Fruit fly (Drosophila melanogaster) whole organism, wandering third instar larva: ENCODE measurements around the gene Ced-12.

Experiments used
- Abd-B ChIP-seq: fragments of >200 bp; optimal IDR thresholded peaks from 2 replicates; lab custom pipeline; 2017; ENCODE audit warnings: missing biosample characterization, missing genetic modification characterization
- CG9705 ChIP-seq: fragments of 200-800 bp; sonication (Bioruptor generic); optimal IDR thresholded peaks from 2 replicates; lab custom pipeline; 2018; ENCODE audit warnings: missing biosample characterization, mild to moderate bottlenecking, missing genetic modification characterization
- Dfd ChIP-seq: fragments of >200 bp; optimal IDR thresholded peaks from 2 replicates; lab custom pipeline; 2017; ENCODE audit warnings: missing biosample characterization, missing genetic modification characterization
- GATAd ChIP-seq: sonication (Bioruptor generic); optimal IDR thresholded peaks from 2 replicates; lab custom pipeline; 2016; ENCODE audit warnings: missing biosample characterization, missing genetic modification characterization
- Hnf4 ChIP-seq: fragments of 200-800 bp; sonication (Bioruptor generic); optimal IDR thresholded peaks from 2 replicates; lab custom pipeline; 2016; ENCODE audit warnings: missing biosample characterization, mild to moderate bottlenecking, missing genetic modification characterization
- Hr78 ChIP-seq: fragments of >200 bp; optimal IDR thresholded peaks from 2 replicates; lab custom pipeline; 2017; ENCODE audit warnings: missing biosample characterization, missing genetic modification characterization
- Hr83 ChIP-seq: fragments of 200-300 bp; sonication (Bioruptor generic); optimal IDR thresholded peaks from 2 replicates; lab custom pipeline; 2016; ENCODE audit warnings: missing biosample characterization, mild to moderate bottlenecking, missing genetic modification characterization, moderate library complexity; ENCODE audit not compliant: poor library complexity, severe bottlenecking
- Jra ChIP-seq: sonication (Bioruptor generic); optimal IDR thresholded peaks from 2 replicates; lab custom pipeline; 2016; ENCODE audit warnings: missing biosample characterization, missing genetic modification characterization
- Mio ChIP-seq: sonication (Bioruptor generic); optimal IDR thresholded peaks from 2 replicates; lab custom pipeline; 2016; ENCODE audit warnings: missing biosample characterization, missing genetic modification characterization
- Myc ChIP-seq: fragments of >200 bp; optimal IDR thresholded peaks from 2 replicates; lab custom pipeline; 2017
- N ChIP-seq: fragments of >200 bp; optimal IDR thresholded peaks from 2 replicates; lab custom pipeline; 2018; ENCODE audit warnings: missing biosample characterization, missing external identifiers, missing genetic modification characterization
- OdsH ChIP-seq: fragments of 200-800 bp; sonication (Bioruptor generic); optimal IDR thresholded peaks from 2 replicates; lab custom pipeline; 2016; ENCODE audit warnings: missing biosample characterization, mild to moderate bottlenecking, missing genetic modification characterization
- Rel ChIP-seq, 2 experiments: fragments of 200-800 bp; sonication (Bioruptor generic) in 1 of 2; optimal IDR thresholded peaks; 2 replicates in 1 of 2; 3 replicates in 1 of 2; lab custom pipeline; 2016 to 2019; ENCODE audit warnings: mild to moderate bottlenecking in 2 of 2, missing biosample characterization in 2 of 2, missing genetic modification characterization in 2 of 2, moderate library complexity in 1 of 2
- Sp1 ChIP-seq: fragments of 200-800 bp; sonication (Bioruptor generic); optimal IDR thresholded peaks from 3 replicates; lab custom pipeline; 2019; ENCODE audit warnings: missing biosample characterization, mild to moderate bottlenecking, missing genetic modification characterization, moderate library complexity
- Vsx2 ChIP-seq: fragments of 200-300, 225-300 bp; sonication (Bioruptor generic); optimal IDR thresholded peaks from 2 replicates; lab custom pipeline; 2018; ENCODE audit warnings: missing biosample characterization, missing genetic modification characterization; ENCODE audit not compliant: partially characterized antibody
- br ChIP-seq: fragments of 200-800 bp; sonication (Bioruptor generic); optimal IDR thresholded peaks from 2 replicates; lab custom pipeline; 2016; ENCODE audit warnings: missing biosample characterization, missing genetic modification characterization
- dl ChIP-seq, 2 experiments: fragments of 175-275, 200-275 bp in 1 of 2; fragments of 200-275 bp in 1 of 2; sonication (Bioruptor generic); optimal IDR thresholded peaks; lab custom pipeline; 2018; ENCODE audit warnings: mild to moderate bottlenecking in 2 of 2, missing biosample characterization in 2 of 2, missing genetic modification characterization in 2 of 2, moderate library complexity in 2 of 2; ENCODE audit not compliant: partially characterized antibody in 2 of 2, insufficient read depth in 1 of 2
- dmrt93B ChIP-seq: fragments of 200-800 bp; sonication (Bioruptor generic); optimal IDR thresholded peaks from 2 replicates; lab custom pipeline; 2018; ENCODE audit warnings: missing biosample characterization, mild to moderate bottlenecking, missing genetic modification characterization
- dsf ChIP-seq: sonication (Bioruptor generic); optimal IDR thresholded peaks from 2 replicates; lab custom pipeline; 2016; ENCODE audit warnings: missing biosample characterization, missing genetic modification characterization, borderline replicate concordance
- ey ChIP-seq: fragments of 200-800 bp; sonication (Bioruptor generic); optimal IDR thresholded peaks from 2 replicates; lab custom pipeline; 2016; ENCODE audit warnings: missing biosample characterization, missing genetic modification characterization
- foxo ChIP-seq, 2 experiments: fragments of 200-800 bp; sonication (Bioruptor generic); optimal IDR thresholded peaks; 2 replicates in 1 of 2; 3 replicates in 1 of 2; lab custom pipeline; 2016 to 2017; ENCODE audit warnings: missing biosample characterization in 2 of 2, missing genetic modification characterization in 2 of 2
- fru ChIP-seq: fragments of 200-800 bp; sonication (Bioruptor generic); optimal IDR thresholded peaks from 3 replicates; lab custom pipeline; 2016; ENCODE audit warnings: missing biosample characterization, mild to moderate bottlenecking, missing genetic modification characterization
- h ChIP-seq: fragments of 200-800 bp; sonication (Bioruptor generic); optimal IDR thresholded peaks from 3 replicates; lab custom pipeline; 2016; ENCODE audit warnings: missing biosample characterization, mild to moderate bottlenecking, missing genetic modification characterization
- jim ChIP-seq: fragments of 175-275, 200-325 bp; sonication (Bioruptor generic); optimal IDR thresholded peaks from 2 replicates; lab custom pipeline; 2016; ENCODE audit warnings: missing biosample characterization, mild to moderate bottlenecking, missing genetic modification characterization
- lola ChIP-seq: fragments of >200 bp; optimal IDR thresholded peaks from 2 replicates; lab custom pipeline; 2017; ENCODE audit warnings: missing biosample characterization, missing genetic modification characterization
- pan ChIP-seq: fragments of >200 bp; optimal IDR thresholded peaks from 2 replicates; lab custom pipeline; 2017
- psq ChIP-seq: fragments of 200-800 bp; sonication (Bioruptor generic); optimal IDR thresholded peaks from 3 replicates; lab custom pipeline; 2017; ENCODE audit warnings: missing biosample characterization, mild to moderate bottlenecking, missing genetic modification characterization, moderate library complexity
- rgr ChIP-seq: fragments of 200-800 bp; sonication (Bioruptor generic); optimal IDR thresholded peaks from 3 replicates; lab custom pipeline; 2016; ENCODE audit warnings: missing biosample characterization, mild to moderate bottlenecking, missing genetic modification characterization
- sage ChIP-seq: fragments of 200-800 bp; sonication (Bioruptor generic); optimal IDR thresholded peaks from 2 replicates; lab custom pipeline; 2016; ENCODE audit warnings: missing biosample characterization, mild to moderate bottlenecking, missing genetic modification characterization
- sv ChIP-seq: fragments of 200-800 bp; sonication (Bioruptor generic); optimal IDR thresholded peaks from 3 replicates; lab custom pipeline; 2016; ENCODE audit warnings: missing biosample characterization, missing genetic modification characterization
- tai ChIP-seq: sonication (Bioruptor generic); optimal IDR thresholded peaks from 2 replicates; lab custom pipeline; 2016; ENCODE audit warnings: missing biosample characterization, missing genetic modification characterization
- usp ChIP-seq: fragments of >200 bp; optimal IDR thresholded peaks from 2 replicates; lab custom pipeline; 2017; ENCODE audit warnings: missing biosample characterization, missing genetic modification characterization
- woc ChIP-seq: sonication (Bioruptor generic); optimal IDR thresholded peaks from 2 replicates; lab custom pipeline; 2016; ENCODE audit warnings: missing biosample characterization, mild to moderate bottlenecking, missing genetic modification characterization

Ced-12 gene

dm6 chr2L:12107087-12107486 lies 9.4 kb downstream of the Ced-12 start:
- TF ChIP-seq CG9705 (GFP tag; lab: Kevin White, UChicago) (no peak), fru (GFP tag; lab: Kevin White, UChicago) (no peak), lola (GFP tag; lab: Kevin White, UChicago) (no peak), Vsx2 (GFP tag; lab: Kevin White, UChicago) (no peak), dl (GFP tag; optimal IDR thresholded peaks at IDR 0.05; lab: Kevin White, UChicago; ENCODE audit: insufficient read depth in 1 of 2, partially characterized antibody in 2 of 2) (no peak), Hr78 (no peak), OdsH (no peak), Myc (lab: Kevin White, UChicago) (no peak), dmrt93B (GFP tag; lab: Kevin White, UChicago) (no peak), sage (GFP tag; lab: Kevin White, UChicago) (no peak), Dfd (GFP tag; lab: Kevin White, UChicago) (no peak), rgr (GFP tag; lab: Kevin White, UChicago) (no peak), GATAd (GFP tag; lab: Kevin White, UChicago) (no peak), Abd-B (GFP tag; lab: Kevin White, UChicago) (no peak), sv (GFP tag; lab: Kevin White, UChicago) (no peak), foxo (GFP tag; optimal IDR thresholded peaks at IDR 0.05; lab: Kevin White, UChicago) (no peak), br (GFP tag; lab: Kevin White, UChicago) (no peak), pan (lab: Kevin White, UChicago) (no peak)

- TF ChIP-seq CG9705 (GFP tag; lab: Kevin White, UChicago) (no peak), Dfd (GFP tag; lab: Kevin White, UChicago) (no peak), pan (lab: Kevin White, UChicago) (no peak), dsf (GFP tag; lab: Kevin White, UChicago) (no peak), tai (no peak), N (GFP tag; lab: Kevin White, UChicago) (no peak), Mio (GFP tag; lab: Kevin White, UChicago) (no peak), Sp1 (GFP tag; lab: Kevin White, UChicago) (peak; percentile 28), h (GFP tag; lab: Kevin White, UChicago) (peak; percentile 34), br (GFP tag; lab: Kevin White, UChicago) (no peak), GATAd (GFP tag; lab: Kevin White, UChicago) (no peak), Jra (peak; percentile 46), ey (GFP tag; lab: Kevin White, UChicago) (no peak), Myc (lab: Kevin White, UChicago) (no peak), woc (GFP tag; lab: Kevin White, UChicago) (no peak), usp (GFP tag; lab: Kevin White, UChicago) (no peak), Hr83 (GFP tag; lab: Kevin White, UChicago) (no peak), Rel (GFP tag; optimal IDR thresholded peaks at IDR 0.05; lab: Kevin White, UChicago) (no peak), Rel (tag; optimal IDR thresholded peaks at IDR 0.05; lab: Kevin White, UChicago) (peak; percentile 54)
These were observed 11.3 kb downstream of the Ced-12 start, which contains the start of the genes Rab6 and Phae1 for dm6 chr2L:12108779-12109564. Gene Rab6, minus strand, starts transcription at chr2L:12109116. Gene Phae1, plus strand, starts transcription at chr2L:12109417.

dm6 chr2L:12110810-12111209 lies 13.2 kb downstream of the Ced-12 start, which contains the start of gene Phae2:
Gene Phae2, plus strand, starts transcription at chr2L:12111110.
- TF ChIP-seq psq: no peak
- no peak for TF ChIP-seq foxo (GFP tag; optimal IDR thresholded peaks at IDR 0.05; lab: Kevin White, UChicago)
- no peak for TF ChIP-seq Vsx2 (GFP tag; lab: Kevin White, UChicago)
- no peak for TF ChIP-seq CG9705 (GFP tag; lab: Kevin White, UChicago)
- no peak for TF ChIP-seq tai
- TF ChIP-seq jim: no peak
- TF ChIP-seq dl (GFP tag; optimal IDR thresholded peaks at IDR 0.05; lab: Kevin White, UChicago; ENCODE audit: insufficient read depth in 1 of 2, partially characterized antibody in 2 of 2): no peak
- no peak for TF ChIP-seq woc (GFP tag; lab: Kevin White, UChicago)
- no peak for TF ChIP-seq sage (GFP tag; lab: Kevin White, UChicago)
- no peak for TF ChIP-seq Hnf4 (GFP tag; lab: Kevin White, UChicago)
- no peak for TF ChIP-seq pan (lab: Kevin White, UChicago)
- no peak for TF ChIP-seq Dfd (GFP tag; lab: Kevin White, UChicago)
- no peak for TF ChIP-seq sv (GFP tag; lab: Kevin White, UChicago)
- TF ChIP-seq dsf (GFP tag; lab: Kevin White, UChicago): no peak
